Worm (Caenorhabditis elegans): ENCODE measurements around the gene Y70C5B.2.

The Y70C5B.2 gene

ce11 chrV:16648317-16649018 is 12.2 kb downstream of the Y70C5B.2 start, which contains the start of gene W06G6.20 (continued):
- TF ChIP-seq unc-130 (GFP tag; optimal IDR thresholded peaks at IDR 0.05) (no peak), mes-2 (tag; optimal IDR thresholded peaks at IDR 0.05; ENCODE audit: poor library complexity, severe bottlenecking) (no peak), pha-4 (GFP tag; IDR thresholded peaks at IDR 0.05) (peak; percentile 46; the same call in 1 of the 2 replicates), pha-4 (tag; optimal IDR thresholded peaks at IDR 0.05) (no peak), T20F7.1 (GFP tag; optimal IDR thresholded peaks at IDR 0.05) (no peak), jun-1 (tag; optimal IDR thresholded peaks at IDR 0.05) (no peak), R02D3.7 (tag; optimal IDR thresholded peaks at IDR 0.05) (no peak), Y105C5A.15 (GFP tag; IDR thresholded peaks at IDR 0.05) (no peak), D1046.2 (GFP tag; IDR thresholded peaks at IDR 0.05) (no peak), ceh-44 (GFP tag; IDR thresholded peaks at IDR 0.05) (no peak), ceh-20 (GFP tag; IDR thresholded peaks at IDR 0.05) (no peak), fos-1 (tag; optimal IDR thresholded peaks at IDR 0.05) (no peak), ZK546.5 (tag; optimal IDR thresholded peaks at IDR 0.05) (no peak), ceh-82 (tag; optimal IDR thresholded peaks at IDR 0.05) (no peak), dve-1 (tag; optimal IDR thresholded peaks at IDR 0.05; ENCODE audit: insufficient read depth) (peak; percentile 11), mep-1 (tag; optimal IDR thresholded peaks at IDR 0.05) (no peak), fkh-10 (GFP tag; optimal IDR thresholded peaks at IDR 0.05) (no peak), zip-11 (GFP tag; IDR thresholded peaks at IDR 0.05) (no peak), F26F4.8 (GFP tag; conservative IDR thresholded peaks at IDR 0.05) (no peak), attf-4 (tag; optimal IDR thresholded peaks at IDR 0.05) (no peak), nhr-28 (tag; optimal IDR thresholded peaks at IDR 0.05) (no peak), lin-29 (GFP tag; IDR thresholded peaks at IDR 0.05) (no peak), dpl-1 (GFP tag; optimal IDR thresholded peaks at IDR 0.05) (no peak), hif-1 (tag; optimal IDR thresholded peaks at IDR 0.05) (no peak), nhr-48 (tag; optimal IDR thresholded peaks at IDR 0.05) (no peak), dmd-8 (GFP tag; IDR thresholded peaks at IDR 0.05) (no peak), nhr-237 (tag; optimal IDR thresholded peaks at IDR 0.05) (no peak), mdl-1 (tag; optimal IDR thresholded peaks at IDR 0.05) (no peak), nhr-102 (tag; optimal IDR thresholded peaks at IDR 0.05) (no peak), F10B5.3 (tag; optimal IDR thresholded peaks at IDR 0.05) (no peak), zfp-2 (tag; optimal IDR thresholded peaks at IDR 0.05) (no peak), saeg-2 (GFP tag; IDR thresholded peaks at IDR 0.05) (no peak), set-16 (GFP tag; IDR thresholded peaks at IDR 0.05) (no peak), aly-2 (tag; optimal IDR thresholded peaks at IDR 0.05) (no peak), lim-7 (GFP tag; IDR thresholded peaks at IDR 0.05) (peak; percentile 72), php-3 (GFP tag; IDR thresholded peaks at IDR 0.05) (no peak), madf-5 (GFP tag; IDR thresholded peaks at IDR 0.05) (0 out of 4 replicates have a peak, but pooled peaks have one; percentile 7 to 9), F49E8.2 (tag; optimal IDR thresholded peaks at IDR 0.05; ENCODE audit: borderline replicate concordance) (no peak), arid-1 (GFP tag; conservative IDR thresholded peaks at IDR 0.05) (peak; percentile 49; the same call in 1 of the 2 replicates), dmd-9 (GFP tag; IDR thresholded peaks at IDR 0.05) (no peak), pqm-1 (tag; optimal IDR thresholded peaks at IDR 0.05) (no peak), Y48G9A.11 (GFP tag; IDR thresholded peaks at IDR 0.05) (0 out of 2 replicates have a peak, but pooled peaks have one; percentile 10), aha-1 (tag) (no peak), lsy-2 (tag; optimal IDR thresholded peaks at IDR 0.05) (no peak), gei-8 (GFP tag; optimal IDR thresholded peaks at IDR 0.05) (no peak), ZK337.2 (GFP tag; IDR thresholded peaks at IDR 0.05) (0 out of 2 replicates have a peak, but pooled peaks have one; percentile 40), F44E2.7 (GFP tag; IDR thresholded peaks at IDR 0.05) (no peak), spr-3 (GFP tag; optimal IDR thresholded peaks at IDR 0.05) (no peak), nhr-111 (GFP tag; optimal IDR thresholded peaks at IDR 0.05) (no peak), hlh-11 (tag; optimal IDR thresholded peaks at IDR 0.05) (no peak), duxl-1 (tag; optimal IDR thresholded peaks at IDR 0.05; ENCODE audit: poor library complexity) (peak; percentile 40)
